Worm (Caenorhabditis elegans): ENCODE data around the gene F41F3.8.

Gene F41F3.8

ce11 chrV:4642691-4643090 lies 5.9 kb upstream of the F41F3.8 start, which contains the start of gene soc-1:
TSS of gene soc-1 (plus strand) at chrV:4642952.
- TF ChIP-seq ceh-30 (tag; optimal IDR thresholded peaks at IDR 0.05) (no peak), pqm-1 (tag; optimal IDR thresholded peaks at IDR 0.05) (no peak), hlh-30 (tag; optimal IDR thresholded peaks at IDR 0.05; ENCODE audit: insufficient read depth) (no peak), T23F11.4 (GFP tag; optimal IDR thresholded peaks at IDR 0.05) (no peak), fkh-10 (GFP tag; optimal IDR thresholded peaks at IDR 0.05) (no peak), unc-86 (tag; optimal IDR thresholded peaks at IDR 0.05) (no peak), K02D7.2 (tag; optimal IDR thresholded peaks at IDR 0.05) (no peak), K09A11.1 (tag; optimal IDR thresholded peaks at IDR 0.05; ENCODE audit: insufficient read depth) (no peak), madf-2 (tag; optimal IDR thresholded peaks at IDR 0.05) (no peak), ahr-1 (tag; optimal IDR thresholded peaks at IDR 0.05) (no peak)

- TF ChIP-seq fkh-10 (GFP tag; optimal IDR thresholded peaks at IDR 0.05) (no peak), dmd-4 (tag; optimal IDR thresholded peaks at IDR 0.05; ENCODE audit: borderline replicate concordance) (no peak), fax-1 (tag; optimal IDR thresholded peaks at IDR 0.05) (no peak), ceh-18 (tag; optimal IDR thresholded peaks at IDR 0.05) (no peak), C38D4.7 (GFP tag; optimal IDR thresholded peaks at IDR 0.05) (no peak)
These were observed 1.3 kb upstream of the F41F3.8 start for ce11 chrV:4647279-4647819.

- TF ChIP-seq elt-4 (tag; optimal IDR thresholded peaks at IDR 0.05) (no peak), ceh-6 (GFP tag; optimal IDR thresholded peaks at IDR 0.05) (peak; percentile 32), T23F11.4 (GFP tag; optimal IDR thresholded peaks at IDR 0.05) (peak; percentile 93), ref-2 (tag; optimal IDR thresholded peaks at IDR 0.05) (peak; percentile 50), ceh-31 (tag; optimal IDR thresholded peaks at IDR 0.05) (peak; percentile 21), ceh-2 (tag; optimal IDR thresholded peaks at IDR 0.05) (peak; percentile 24), unc-42 (tag; optimal IDR thresholded peaks at IDR 0.05) (no peak), ama-1 (optimal IDR thresholded peaks at IDR 0.05) (no peak), sox-4 (tag; optimal IDR thresholded peaks at IDR 0.05) (peak; percentile 43), ceh-18 (tag; optimal IDR thresholded peaks at IDR 0.05) (no peak), fkh-6 (tag; optimal IDR thresholded peaks at IDR 0.05) (no peak), sox-2 (GFP tag; IDR thresholded peaks at IDR 0.05) (no peak), ceh-14 (tag; optimal IDR thresholded peaks at IDR 0.05) (peak; percentile 29), fax-1 (tag; optimal IDR thresholded peaks at IDR 0.05) (no peak), lin-11 (tag; optimal IDR thresholded peaks at IDR 0.05) (peak; percentile 1), zip-5 (tag; optimal IDR thresholded peaks at IDR 0.05) (no peak), nhr-232 (tag; optimal IDR thresholded peaks at IDR 0.05) (no peak), hlh-15 (tag; optimal IDR thresholded peaks at IDR 0.05) (no peak), ztf-16 (tag; optimal IDR thresholded peaks at IDR 0.05) (peak; percentile 70), fkh-10 (GFP tag; optimal IDR thresholded peaks at IDR 0.05) (no peak), unc-86 (tag; optimal IDR thresholded peaks at IDR 0.05) (no peak), npax-4 (tag; optimal IDR thresholded peaks at IDR 0.05) (no peak), F13H6.1 (tag; optimal IDR thresholded peaks at IDR 0.05) (peak; percentile 49), pat-9 (tag; optimal IDR thresholded peaks at IDR 0.05) (no peak), ceh-24 (tag; optimal IDR thresholded peaks at IDR 0.05) (no peak), hlh-13 (GFP tag; optimal IDR thresholded peaks at IDR 0.05) (no peak), ets-4 (tag; optimal IDR thresholded peaks at IDR 0.05) (no peak), C08G9.2 (tag; optimal IDR thresholded peaks at IDR 0.05) (no peak), sdc-2 (tag; optimal IDR thresholded peaks at IDR 0.05) (no peak), ceh-22 (tag; optimal IDR thresholded peaks at IDR 0.05) (no peak), dve-1 (tag; optimal IDR thresholded peaks at IDR 0.05) (no peak), syd-9 (tag; optimal IDR thresholded peaks at IDR 0.05) (no peak), tbx-7 (tag; optimal IDR thresholded peaks at IDR 0.05) (no peak), ceh-34 (tag; optimal IDR thresholded peaks at IDR 0.05) (no peak), gmeb-2 (tag; optimal IDR thresholded peaks at IDR 0.05) (peak; percentile 24), ttx-3 (tag; optimal IDR thresholded peaks at IDR 0.05) (no peak), tbx-2 (tag; optimal IDR thresholded peaks at IDR 0.05) (no peak), madf-2 (tag; optimal IDR thresholded peaks at IDR 0.05) (peak; percentile 42), ceh-48 (tag; optimal IDR thresholded peaks at IDR 0.05) (no peak), dmd-4 (tag; optimal IDR thresholded peaks at IDR 0.05; ENCODE audit: borderline replicate concordance) (peak; percentile 25), odd-2 (tag; optimal IDR thresholded peaks at IDR 0.05) (no peak), ceh-45 (GFP tag; IDR thresholded peaks at IDR 0.05) (0 out of 2 replicates have a peak, but pooled peaks have one; percentile 29)
These were observed 770 bp upstream of the F41F3.8 start, which contains the start of gene F41F3.3 for ce11 chrV:4647857-4648256. TSS of gene F41F3.3 (minus strand) at chrV:4648239.

Measured in whole organism, late embryonic.